Fruit fly (Drosophila melanogaster): ENCODE data around the gene Proc.

Proc gene

dm6 chr2L:7827045-7828004 lies 43.9 kb downstream of the Proc start, which contains the start of the genes Rack1 and mts (continued):
- TF ChIP-seq Nf-YC (tag; optimal IDR thresholded peaks at IDR 0.05) = peak; percentile 60
- TF ChIP-seq CG7786 (GFP tag; optimal IDR thresholded peaks at IDR 0.05) = peak; percentile 75
- peak; percentile 67 for TF ChIP-seq tgo (GFP tag; IDR thresholded peaks at IDR 0.05)
- 0 out of 3 replicates have a peak, but pooled peaks have one; percentile 13 for TF ChIP-seq mld (GFP tag; IDR thresholded peaks at IDR 0.05; ENCODE audit: partially characterized antibody)
- TF ChIP-seq CG10431 (GFP tag; optimal IDR thresholded peaks at IDR 0.05) = peak; percentile 89
- peak; percentile 74 for TF ChIP-seq CG10366 (GFP tag; IDR thresholded peaks at IDR 0.05)
- TF ChIP-seq Ets97D (GFP tag; optimal IDR thresholded peaks at IDR 0.05) = peak; percentile 99
- TF ChIP-seq ssp (GFP tag; IDR thresholded peaks at IDR 0.05) = peak; percentile 61
- peak; percentile 63 for TF ChIP-seq CG31224 (GFP tag; IDR thresholded peaks at IDR 0.05)
- peak; percentile 90 for TF ChIP-seq CG6854 (GFP tag; optimal IDR thresholded peaks at IDR 0.05)
- TF ChIP-seq CG18764 (GFP tag; optimal IDR thresholded peaks at IDR 0.05) = peak; percentile 75
- TF ChIP-seq bbx (GFP tag; IDR thresholded peaks at IDR 0.05; ENCODE audit: partially characterized antibody) = peak; percentile 70
- TF ChIP-seq Drgx (GFP tag; IDR thresholded peaks at IDR 0.05) = peak; percentile 50; the same call in 1 of the 2 replicates
- peak; percentile 79 for TF ChIP-seq CG12219 (GFP tag; optimal IDR thresholded peaks at IDR 0.05)
- peak; percentile 74 for TF ChIP-seq Rx (GFP tag; IDR thresholded peaks at IDR 0.05)
- peak; percentile 61 for TF ChIP-seq fd102C (GFP tag; optimal IDR thresholded peaks at IDR 0.05)
- no peak for TF ChIP-seq CG1832 (GFP tag; optimal IDR thresholded peaks at IDR 0.05)
- peak; percentile 93 for TF ChIP-seq CG7271 (tag; optimal IDR thresholded peaks at IDR 0.05)
- no peak for TF ChIP-seq CG3726 (GFP tag; IDR thresholded peaks at IDR 0.05)
- no peak for TF ChIP-seq CG14965 (GFP tag; optimal IDR thresholded peaks at IDR 0.05; ENCODE audit: borderline replicate concordance)
- 0 out of 2 replicates have a peak, but pooled peaks have one; percentile 16 for TF ChIP-seq Poxn (GFP tag; IDR thresholded peaks at IDR 0.05)
- peak; percentile 72 for TF ChIP-seq seq (GFP tag; IDR thresholded peaks at IDR 0.05)
- TF ChIP-seq dmrt11E (tag; optimal IDR thresholded peaks at IDR 0.05) = peak; percentile 67
- TF ChIP-seq CG17328 (GFP tag; IDR thresholded peaks at IDR 0.05) = peak; percentile 88
- peak; percentile 71 for TF ChIP-seq ERR (GFP tag; optimal IDR thresholded peaks at IDR 0.05)
- peak; percentile 34 for TF ChIP-seq fd96Cb (tag; optimal IDR thresholded peaks at IDR 0.05)
- TF ChIP-seq CG13624 (GFP tag; optimal IDR thresholded peaks at IDR 0.05) = peak; percentile 70
- peak; percentile 63; the same call in 2 of the 3 replicates for TF ChIP-seq CG17361 (GFP tag; IDR thresholded peaks at IDR 0.05)
- TF ChIP-seq CG12744 (GFP tag; optimal IDR thresholded peaks at IDR 0.05) = peak; percentile 48
- TF ChIP-seq ftz-f1 (GFP tag; optimal IDR thresholded peaks at IDR 0.05) = no peak
- peak; percentile 93 for TF ChIP-seq Meics (GFP tag; optimal IDR thresholded peaks at IDR 0.05)
- peak; percentile 7 for TF ChIP-seq CG31388 (GFP tag; optimal IDR thresholded peaks at IDR 0.05)
- TF ChIP-seq CG3838 (GFP tag; optimal IDR thresholded peaks at IDR 0.05) = peak; percentile 48
- peak; percentile 71 for TF ChIP-seq chn (GFP tag; optimal IDR thresholded peaks at IDR 0.05)
- peak; percentile 72 for TF ChIP-seq CG17829 (tag; optimal IDR thresholded peaks at IDR 0.05)
- peak; percentile 34 for TF ChIP-seq CG3163 (GFP tag; optimal IDR thresholded peaks at IDR 0.05)
- peak; percentile 68 for TF ChIP-seq CG11398 (GFP tag; optimal IDR thresholded peaks at IDR 0.05)
- TF ChIP-seq CG2199 (GFP tag; IDR thresholded peaks at IDR 0.05) = peak; percentile 77; the same call in 2 of the 3 replicates
- TF ChIP-seq CG8359 (GFP tag; optimal IDR thresholded peaks at IDR 0.05; ENCODE audit: borderline replicate concordance) = peak; percentile 74
- TF ChIP-seq unpg (GFP tag; optimal IDR thresholded peaks at IDR 0.05) = peak; percentile 83
- TF ChIP-seq CG17912 (GFP tag; optimal IDR thresholded peaks at IDR 0.05) = peak; percentile 87
- TF ChIP-seq trh (GFP tag; optimal IDR thresholded peaks at IDR 0.05) = peak; percentile 56
- peak; percentile 84 for TF ChIP-seq CG11723 (GFP tag; optimal IDR thresholded peaks at IDR 0.05)
- TF ChIP-seq CG4282 (GFP tag; optimal IDR thresholded peaks at IDR 0.05) = no peak
- TF ChIP-seq zfh1 (GFP tag; IDR thresholded peaks at IDR 0.05) = peak; percentile 84
- peak; percentile 76 for TF ChIP-seq CG10274 (GFP tag; optimal IDR thresholded peaks at IDR 0.05)
- peak; percentile 96 for TF ChIP-seq CG34376 (GFP tag; optimal IDR thresholded peaks at IDR 0.05)
- TF ChIP-seq gfzf (GFP tag; optimal IDR thresholded peaks at IDR 0.05) = peak; percentile 92

Data from whole organism, embryonic.